Worm (Caenorhabditis elegans): Measurements from ENCODE around the gene C06C6.7.

C06C6.7 gene

DNA sequence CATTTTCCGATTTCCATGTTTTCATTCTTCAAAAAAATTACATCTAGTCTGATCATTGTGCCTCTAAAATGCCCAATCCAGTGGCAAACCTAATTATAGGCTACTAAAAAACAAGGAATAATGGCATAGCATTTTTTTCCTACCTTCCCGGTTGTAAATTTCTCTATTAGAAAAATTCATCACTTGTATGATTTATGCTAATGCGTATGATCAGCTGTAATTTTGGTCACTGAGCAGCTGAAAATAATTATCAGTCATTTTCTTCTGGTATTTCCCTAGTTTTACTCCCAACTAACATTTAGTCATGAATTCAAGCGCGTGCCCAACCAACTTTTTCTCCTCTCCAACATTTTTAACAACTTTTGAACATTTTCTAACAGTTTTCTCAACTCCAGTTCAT lies 36.5 kb upstream of the C06C6.7 start, which contains the start of gene srh-186:
TSS of gene srh-186 (plus strand) at position 301 of the 400 bp plus-strand sequence.
- no peak for TF ChIP-seq unc-62 (GFP tag; optimal IDR thresholded peaks at IDR 0.05)
- TF ChIP-seq mab-9 (GFP tag; IDR thresholded peaks at IDR 0.05): no peak
- no peak for TF ChIP-seq mdl-1 (tag; optimal IDR thresholded peaks at IDR 0.05)
- TF ChIP-seq irx-1 (tag; optimal IDR thresholded peaks at IDR 0.05): no peak
- no peak for TF ChIP-seq nhr-47 (tag; optimal IDR thresholded peaks at IDR 0.05)
- TF ChIP-seq nhr-85 (tag): no peak
- TF ChIP-seq lin-15B (tag; optimal IDR thresholded peaks at IDR 0.05): no peak

DNA sequence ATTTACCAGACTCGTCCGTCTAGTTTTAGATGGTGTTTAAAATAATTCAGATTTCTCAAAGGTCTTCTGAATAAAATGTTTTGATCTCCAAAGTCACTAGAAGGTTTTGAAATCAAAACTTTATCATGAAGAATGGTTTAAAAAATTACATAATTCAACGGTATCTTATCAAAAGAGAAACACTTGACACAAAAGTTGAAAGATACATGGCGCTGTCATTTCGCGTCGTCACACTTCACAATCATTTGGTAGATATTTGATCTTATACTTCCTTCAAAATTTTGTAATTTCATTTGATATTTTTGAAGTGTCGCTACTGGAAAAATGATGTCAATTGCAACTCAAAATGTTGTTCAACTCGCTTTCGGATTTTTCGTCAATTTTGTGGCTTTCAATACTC lies 34.9 kb upstream of the C06C6.7 start, which contains the start of gene F36G9.3:
TSS of gene F36G9.3 (plus strand) at position 301 of the 400 bp plus-strand sequence.
- TF ChIP-seq dpl-1 (GFP tag; optimal IDR thresholded peaks at IDR 0.05) (no peak), Y116A8C.19 (tag; optimal IDR thresholded peaks at IDR 0.05; ENCODE audit: borderline replicate concordance) (no peak), sox-4 (tag; optimal IDR thresholded peaks at IDR 0.05) (no peak), blmp-1 (tag; optimal IDR thresholded peaks at IDR 0.05) (no peak), lsy-2 (tag; optimal IDR thresholded peaks at IDR 0.05) (no peak), zip-4 (GFP tag; optimal IDR thresholded peaks at IDR 0.05) (no peak)

DNA sequence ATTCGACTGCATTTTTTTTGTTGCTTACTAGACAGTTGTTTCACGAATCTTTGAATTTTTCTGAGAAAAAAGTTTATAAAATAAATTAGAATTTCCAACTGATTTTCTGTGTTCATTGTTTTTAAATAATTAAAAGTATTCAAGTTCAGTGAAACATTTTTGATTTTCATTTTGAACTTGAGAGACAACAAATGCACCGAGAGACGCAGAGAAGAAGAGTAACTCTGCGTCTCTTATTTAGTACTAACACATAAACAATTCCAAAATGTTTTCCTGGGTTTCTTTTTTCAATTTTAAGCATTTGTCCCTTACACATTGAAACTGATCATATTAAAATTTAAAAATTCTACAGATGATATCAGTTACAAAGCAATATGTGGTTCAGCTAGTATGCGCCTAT lies 32.5 kb upstream of the C06C6.7 start:
- peak; percentile 8 for TF ChIP-seq mep-1 (tag; optimal IDR thresholded peaks at IDR 0.05)
- TF ChIP-seq lin-14 (GFP tag; optimal IDR thresholded peaks at IDR 0.05): peak; percentile 55
- peak; percentile 13 to 14 for TF ChIP-seq lsy-2 (tag; optimal IDR thresholded peaks at IDR 0.05)
- peak; percentile 35 to 41 for TF ChIP-seq efl-1 (optimal IDR thresholded peaks at IDR 0.05)
- TF ChIP-seq efl-1 (GFP tag; optimal IDR thresholded peaks at IDR 0.05 in 1 of 2): peak in 1 of 2 experiments; percentile 82
- peak; percentile 53 for TF ChIP-seq nhr-20 (tag; optimal IDR thresholded peaks at IDR 0.05)
- peak; percentile 87 for TF ChIP-seq nhr-85 (tag)
- TF ChIP-seq swsn-7 (tag; optimal IDR thresholded peaks at IDR 0.05): no peak
- TF ChIP-seq fkh-10 (GFP tag; optimal IDR thresholded peaks at IDR 0.05): no peak

ce11 chrV:15965114-15965513 lies 26.8 kb upstream of the C06C6.7 start, which contains the start of gene sri-2:
sri-2 (minus strand) TSS chrV:15965214.
- TF ChIP-seq fkh-8 (tag; optimal IDR thresholded peaks at IDR 0.05) (peak; percentile 39), nhr-11 (tag; optimal IDR thresholded peaks at IDR 0.05) (no peak)

ce11 chrV:15967542-15967941 lies 24.4 kb upstream of the C06C6.7 start, which contains the start of gene sri-1:
sri-1 (minus strand) TSS chrV:15967642.
- TF ChIP-seq vab-15 (tag; optimal IDR thresholded peaks at IDR 0.05) (no peak), nhr-19 (GFP tag; conservative IDR thresholded peaks at IDR 0.05) (no peak), fkh-10 (GFP tag; optimal IDR thresholded peaks at IDR 0.05) (no peak), nhr-47 (tag; optimal IDR thresholded peaks at IDR 0.05) (no peak)

- no peak for TF ChIP-seq ceh-82 (tag; optimal IDR thresholded peaks at IDR 0.05)
- no peak for TF ChIP-seq pag-3 (tag; optimal IDR thresholded peaks at IDR 0.05; ENCODE audit: borderline replicate concordance, insufficient read depth)
- no peak for TF ChIP-seq xbp-1 (tag; optimal IDR thresholded peaks at IDR 0.05)
- no peak for TF ChIP-seq nhr-71 (tag; optimal IDR thresholded peaks at IDR 0.05)
- no peak for TF ChIP-seq zip-4 (GFP tag; optimal IDR thresholded peaks at IDR 0.05)
- TF ChIP-seq sup-37 (GFP tag; optimal IDR thresholded peaks at IDR 0.05): no peak
- TF ChIP-seq ces-1 (GFP tag; optimal IDR thresholded peaks at IDR 0.05): no peak
- TF ChIP-seq mdl-1 (tag; optimal IDR thresholded peaks at IDR 0.05): no peak
Measured at ce11 chrV:15969653-15970052, 22.3 kb upstream of the C06C6.7 start, which contains the start of gene F36G9.7. F36G9.7 (minus strand) TSS chrV:15969753.

ce11 chrV:15970820-15971219 lies 21.1 kb upstream of the C06C6.7 start:
- TF ChIP-seq mep-1 (tag; optimal IDR thresholded peaks at IDR 0.05): no peak
